Fruit fly (Drosophila melanogaster) whole organism, wandering third instar larva: ENCODE results near the gene CG8852.

Source experiments
- CG32264 ChIP-seq: fragments of 200-800 bp; sonication (Bioruptor generic); optimal IDR thresholded peaks from 2 replicates; lab custom pipeline; 2016; ENCODE audit warnings: missing biosample characterization, missing genetic modification characterization
- CrebA ChIP-seq: fragments of 200-800 bp; sonication (Bioruptor generic); optimal IDR thresholded peaks from 2 replicates; lab custom pipeline; 2016; ENCODE audit warnings: missing biosample characterization, mild to moderate bottlenecking, missing genetic modification characterization, borderline replicate concordance
- GATAd ChIP-seq: sonication (Bioruptor generic); optimal IDR thresholded peaks from 2 replicates; lab custom pipeline; 2016; ENCODE audit warnings: missing biosample characterization, missing genetic modification characterization
- HLH106 ChIP-seq: fragments of 200-800 bp; optimal IDR thresholded peaks from 3 replicates; lab custom pipeline; 2019; ENCODE audit warnings: missing biosample characterization, mild to moderate bottlenecking, missing genetic modification characterization, moderate library complexity
- Hnf4 ChIP-seq: fragments of 200-800 bp; sonication (Bioruptor generic); optimal IDR thresholded peaks from 2 replicates; lab custom pipeline; 2016; ENCODE audit warnings: missing biosample characterization, mild to moderate bottlenecking, missing genetic modification characterization
- Hr78 ChIP-seq: fragments of >200 bp; optimal IDR thresholded peaks from 2 replicates; lab custom pipeline; 2017; ENCODE audit warnings: missing biosample characterization, missing genetic modification characterization
- Jra ChIP-seq: sonication (Bioruptor generic); optimal IDR thresholded peaks from 2 replicates; lab custom pipeline; 2016; ENCODE audit warnings: missing biosample characterization, missing genetic modification characterization
- Sp1 ChIP-seq: fragments of 200-800 bp; sonication (Bioruptor generic); optimal IDR thresholded peaks from 3 replicates; lab custom pipeline; 2019; ENCODE audit warnings: missing biosample characterization, mild to moderate bottlenecking, missing genetic modification characterization, moderate library complexity
- Vsx2 ChIP-seq: fragments of 200-300, 225-300 bp; sonication (Bioruptor generic); optimal IDR thresholded peaks from 2 replicates; lab custom pipeline; 2018; ENCODE audit warnings: missing biosample characterization, missing genetic modification characterization; ENCODE audit not compliant: partially characterized antibody
- br ChIP-seq: fragments of 200-800 bp; sonication (Bioruptor generic); optimal IDR thresholded peaks from 2 replicates; lab custom pipeline; 2016; ENCODE audit warnings: missing biosample characterization, missing genetic modification characterization
- brk ChIP-seq: fragments of 200-800 bp; sonication (Bioruptor generic); optimal IDR thresholded peaks from 2 replicates; lab custom pipeline; 2016; ENCODE audit warnings: missing biosample characterization, mild to moderate bottlenecking, missing genetic modification characterization
- dmrt93B ChIP-seq: fragments of 200-800 bp; sonication (Bioruptor generic); optimal IDR thresholded peaks from 2 replicates; lab custom pipeline; 2018; ENCODE audit warnings: missing biosample characterization, mild to moderate bottlenecking, missing genetic modification characterization
- ey ChIP-seq: fragments of 200-800 bp; sonication (Bioruptor generic); optimal IDR thresholded peaks from 2 replicates; lab custom pipeline; 2016; ENCODE audit warnings: missing biosample characterization, missing genetic modification characterization
- foxo ChIP-seq, 2 experiments: fragments of 200-800 bp; sonication (Bioruptor generic); optimal IDR thresholded peaks; 2 replicates in 1 of 2; 3 replicates in 1 of 2; lab custom pipeline; 2016 to 2017; ENCODE audit warnings: missing biosample characterization in 2 of 2, missing genetic modification characterization in 2 of 2
- h ChIP-seq: fragments of 200-800 bp; sonication (Bioruptor generic); optimal IDR thresholded peaks from 3 replicates; lab custom pipeline; 2016; ENCODE audit warnings: missing biosample characterization, mild to moderate bottlenecking, missing genetic modification characterization
- pan ChIP-seq: fragments of >200 bp; optimal IDR thresholded peaks from 2 replicates; lab custom pipeline; 2017
- psq ChIP-seq: fragments of 200-800 bp; sonication (Bioruptor generic); optimal IDR thresholded peaks from 3 replicates; lab custom pipeline; 2017; ENCODE audit warnings: missing biosample characterization, mild to moderate bottlenecking, missing genetic modification characterization, moderate library complexity
- rgr ChIP-seq: fragments of 200-800 bp; sonication (Bioruptor generic); optimal IDR thresholded peaks from 3 replicates; lab custom pipeline; 2016; ENCODE audit warnings: missing biosample characterization, mild to moderate bottlenecking, missing genetic modification characterization
- sage ChIP-seq: fragments of 200-800 bp; sonication (Bioruptor generic); optimal IDR thresholded peaks from 2 replicates; lab custom pipeline; 2016; ENCODE audit warnings: missing biosample characterization, mild to moderate bottlenecking, missing genetic modification characterization
- sv ChIP-seq: fragments of 200-800 bp; sonication (Bioruptor generic); optimal IDR thresholded peaks from 3 replicates; lab custom pipeline; 2016; ENCODE audit warnings: missing biosample characterization, missing genetic modification characterization
- tai ChIP-seq: sonication (Bioruptor generic); optimal IDR thresholded peaks from 2 replicates; lab custom pipeline; 2016; ENCODE audit warnings: missing biosample characterization, missing genetic modification characterization
- usp ChIP-seq: fragments of >200 bp; optimal IDR thresholded peaks from 2 replicates; lab custom pipeline; 2017; ENCODE audit warnings: missing biosample characterization, missing genetic modification characterization
- woc ChIP-seq: sonication (Bioruptor generic); optimal IDR thresholded peaks from 2 replicates; lab custom pipeline; 2016; ENCODE audit warnings: missing biosample characterization, mild to moderate bottlenecking, missing genetic modification characterization

CG8852 gene

dm6 chr2L:3573172-3573755 is 48.3 kb downstream of the CG8852 start (continued):
- no peak for TF ChIP-seq Hr78 (GFP tag; lab: Kevin White, UChicago)
- peak; percentile 59 for TF ChIP-seq dmrt93B (GFP tag; lab: Kevin White, UChicago)
- TF ChIP-seq psq, result peak; percentile 51
- no peak for TF ChIP-seq woc (GFP tag; lab: Kevin White, UChicago)
- peak; percentile 81 for TF ChIP-seq HLH106 (tag; lab: Kevin White, UChicago)
- TF ChIP-seq CG32264, result no peak
- TF ChIP-seq foxo (GFP tag; optimal IDR thresholded peaks at IDR 0.05; lab: Kevin White, UChicago), result peak in 1 of 2 experiments; percentile 57
- no peak for TF ChIP-seq Vsx2
- TF ChIP-seq, all 38 proteins: peak for 15

dm6 chr2L:3573907-3574306 is 49.0 kb downstream of the CG8852 start:
- TF ChIP-seq h (GFP tag; lab: Kevin White, UChicago) (peak; percentile 49), usp (GFP tag; lab: Kevin White, UChicago) (no peak), rgr (GFP tag; lab: Kevin White, UChicago) (peak; percentile 42), sv (GFP tag; lab: Kevin White, UChicago) (peak; percentile 72), ey (GFP tag; lab: Kevin White, UChicago) (peak; percentile 58), Hnf4 (peak; percentile 47), br (GFP tag; lab: Kevin White, UChicago) (peak; percentile 34), HLH106 (tag; lab: Kevin White, UChicago) (peak; percentile 38), foxo (GFP tag; optimal IDR thresholded peaks at IDR 0.05; lab: Kevin White, UChicago) (peak in 1 of 2 experiments; percentile 41), tai (GFP tag; lab: Kevin White, UChicago) (no peak), GATAd (no peak), Sp1 (GFP tag; lab: Kevin White, UChicago) (peak; percentile 33)

- no peak for TF ChIP-seq brk (GFP tag; lab: Kevin White, UChicago)
- peak; percentile 12 for TF ChIP-seq h (GFP tag; lab: Kevin White, UChicago)
Observed at dm6 chr2L:3575679-3576442, 50.9 kb downstream of the CG8852 start, which contains the start of gene CG43815. CG43815 (plus strand) TSS chr2L:3576210.

DNA sequence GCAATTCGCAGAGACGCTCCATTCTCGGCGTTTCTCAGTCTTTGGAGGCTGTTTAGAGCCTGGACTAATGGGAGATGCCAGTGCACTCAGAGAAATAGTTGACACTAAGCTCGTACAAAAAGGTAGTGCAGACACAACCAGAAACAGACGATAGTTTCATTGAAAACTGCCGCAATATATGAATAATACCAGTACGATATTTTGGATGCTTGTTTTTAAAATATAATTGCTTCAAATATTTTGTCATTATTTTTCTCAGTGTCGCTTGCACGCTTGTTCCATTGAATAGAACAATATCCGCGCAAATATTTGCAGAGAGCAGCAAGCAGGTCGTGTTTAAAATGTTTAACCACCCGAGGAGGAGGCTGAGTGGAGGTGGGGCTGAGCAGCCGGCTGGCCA is 51.6 kb downstream of the CG8852 start:
- no peak for TF ChIP-seq pan
- TF ChIP-seq sv (GFP tag; lab: Kevin White, UChicago), result no peak
- TF ChIP-seq CrebA (GFP tag; lab: Kevin White, UChicago), result no peak
- no peak for TF ChIP-seq Jra (GFP tag; lab: Kevin White, UChicago)
- TF ChIP-seq sage (GFP tag; lab: Kevin White, UChicago), result no peak
